Worm (Caenorhabditis elegans) whole organism, early embryonic: Measurements from ENCODE around the gene T02C1.1.

Experiments used
- ama-1 ChIP-seq: fragments of 150-350 bp; optimal IDR thresholded peaks from 2 replicates; lab custom pipeline; 2014
- ets-7 ChIP-seq: sonication (generic microtip); optimal IDR thresholded peaks from 2 replicates; lab custom pipeline; 2016; ENCODE audit warnings: missing genotype, missing genetic modification characterization, missing compliant biosample characterization
- flt-1 ChIP-seq: fragments of 200-800 bp; sonication (Bioruptor generic); IDR thresholded peaks from 2 replicates; pipeline ENCODE4 v1.3.6; 2022; ENCODE audit warnings: missing genetic modification characterization, missing compliant biosample characterization
- sea-1 ChIP-seq: fragments of 200-800 bp; sonication (Bioruptor generic); conservative IDR thresholded peaks from 2 replicates; pipeline ENCODE4 v1.3.6; 2022; ENCODE audit warnings: missing genetic modification characterization, missing compliant biosample characterization
- tbx-11 ChIP-seq: fragments of 200-800 bp; sonication (Bioruptor generic); IDR thresholded peaks from 2 replicates; pipeline ENCODE4 v1.3.6; 2022; ENCODE audit warnings: missing genetic modification characterization, missing compliant biosample characterization

DNA sequence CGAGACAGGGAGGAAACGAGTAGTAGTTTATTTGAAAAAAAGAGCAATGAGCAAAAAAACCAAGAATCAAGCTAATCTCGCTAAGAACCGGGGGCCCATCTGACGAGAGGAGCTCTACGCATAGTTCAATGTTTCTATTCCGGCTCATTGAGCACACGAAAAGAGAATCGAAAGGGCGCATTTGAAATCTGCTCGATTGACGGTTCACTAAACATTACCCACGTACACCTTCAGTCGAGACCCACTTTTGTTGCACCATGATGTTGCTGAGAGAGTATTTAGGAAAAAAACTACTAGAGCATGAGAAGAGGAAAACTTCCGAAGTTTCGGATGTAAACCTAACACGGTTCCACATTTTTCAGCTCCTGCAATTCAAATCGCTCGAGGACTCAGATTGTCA is 22.3 kb upstream of the T02C1.1 start:
- TF ChIP-seq sea-1 (GFP tag; lab: Robert Waterston, UW) (no peak), ama-1 (no peak), flt-1 (GFP tag; lab: Robert Waterston, UW) (no peak), tbx-11 (GFP tag; lab: Robert Waterston, UW) (no peak), ets-7 (no peak)
